Worm (Caenorhabditis elegans) whole organism, L4 larva: Measurements from ENCODE around the gene flp-8.

Experiments used
- F49E8.2 ChIP-seq: sonication (generic microtip); optimal IDR thresholded peaks from 2 replicates; lab custom pipeline; 2016; ENCODE audit warnings: missing compliant biosample characterization, mild to moderate bottlenecking, missing genetic modification characterization, borderline replicate concordance
- Y75B8A.6 ChIP-seq: fragments of 200-800 bp; sonication (Bioruptor generic); IDR thresholded peaks from 2 replicates; pipeline ENCODE4 v1.3.6; 2022; ENCODE audit warnings: missing genetic modification reagents, missing genetic modification characterization, missing compliant biosample characterization
- attf-4 ChIP-seq: sonication (generic microtip); optimal IDR thresholded peaks from 3 replicates; lab custom pipeline; 2017; ENCODE audit warnings: missing biosample characterization, missing genetic modification characterization
- dve-1 ChIP-seq: sonication (generic microtip); optimal IDR thresholded peaks from 2 replicates; lab custom pipeline; 2017; ENCODE audit warnings: antibody characterized with exemption, mild to moderate bottlenecking, missing genetic modification characterization, missing compliant biosample characterization; ENCODE audit not compliant: insufficient read depth
- nhr-102 ChIP-seq: sonication (generic microtip); optimal IDR thresholded peaks from 2 replicates; lab custom pipeline; 2016; ENCODE audit warnings: mild to moderate bottlenecking, missing genetic modification characterization, moderate library complexity, missing compliant biosample characterization
- nhr-11 ChIP-seq: fragments of 150-350 bp; optimal IDR thresholded peaks from 2 replicates; lab custom pipeline; 2014; ENCODE audit warnings: missing biosample characterization, missing genetic modification characterization
- php-3 ChIP-seq: fragments of 200-800 bp; sonication (Bioruptor generic); IDR thresholded peaks from 2 replicates; pipeline ENCODE4 v1.3.6; 2022; ENCODE audit warnings: missing genetic modification reagents, missing genetic modification characterization, missing compliant biosample characterization
- spr-3 ChIP-seq: fragments of 200-800 bp; sonication (Bioruptor generic); optimal IDR thresholded peaks from 2 replicates; lab custom pipeline; 2018; ENCODE audit warnings: mild to moderate bottlenecking, missing genetic modification characterization, missing compliant biosample characterization
- tag-97 ChIP-seq: fragments of 200-800 bp; sonication (Bioruptor generic); IDR thresholded peaks from 2 replicates; pipeline ENCODE4 v1.3.6; 2022; ENCODE audit warnings: missing genetic modification characterization, missing compliant biosample characterization
- unc-62 ChIP-seq, 3 experiments: fragments of 150-350 bp in 1 of 3; sonication (generic microtip); optimal IDR thresholded peaks in 2 of 3; peaks in 1 of 3; 1 replicate in 1 of 3; 2 replicates in 2 of 3; lab custom pipeline; 2014 to 2017; ENCODE audit warnings: missing biosample characterization in 3 of 3, missing genetic modification characterization in 3 of 3, missing genetic modification reagents in 3 of 3, missing genotype in 1 of 3
- ztf-11 ChIP-seq: fragments of 150-350 bp; optimal IDR thresholded peaks from 2 replicates; lab custom pipeline; 2014; ENCODE audit warnings: missing biosample characterization, missing genetic modification characterization

- TF ChIP-seq unc-62 (GFP tag; optimal IDR thresholded peaks at IDR 0.05 in 1 of 2; lab: Kevin White, UChicago): peak in 1 of 2 experiments; percentile 99
- peak; percentile 38 for TF ChIP-seq unc-62 (tag; optimal IDR thresholded peaks at IDR 0.05; lab: Kevin White, UChicago)
- no peak for TF ChIP-seq tag-97 (GFP tag; lab: Robert Waterston, UW)
- no peak for TF ChIP-seq Y75B8A.6 (GFP tag; lab: Robert Waterston, UW)
- TF ChIP-seq nhr-102 (tag; lab: Kevin White, UChicago): no peak
- no peak for TF ChIP-seq php-3 (GFP tag; lab: Robert Waterston, UW)
- no peak for TF ChIP-seq ztf-11 (tag; lab: Kevin White, UChicago)
- peak; percentile 87 for TF ChIP-seq dve-1 (tag; lab: Kevin White, UChicago)
- no peak for TF ChIP-seq F49E8.2 (tag; lab: Kevin White, UChicago)
- no peak for TF ChIP-seq attf-4
- TF ChIP-seq spr-3 (GFP tag; lab: Kevin White, UChicago): no peak
- TF ChIP-seq nhr-11 (tag; lab: Kevin White, UChicago): peak; percentile 87
These were observed 40.2 kb upstream of the flp-8 start for ce11 chrX:14841030-14841429.
